Worm (Caenorhabditis elegans): Measurements from ENCODE around the gene spp-1.
A peak's percentile ranks its signal among the peaks of the same experiment; 100 is the strongest.

The spp-1 gene

DNA sequence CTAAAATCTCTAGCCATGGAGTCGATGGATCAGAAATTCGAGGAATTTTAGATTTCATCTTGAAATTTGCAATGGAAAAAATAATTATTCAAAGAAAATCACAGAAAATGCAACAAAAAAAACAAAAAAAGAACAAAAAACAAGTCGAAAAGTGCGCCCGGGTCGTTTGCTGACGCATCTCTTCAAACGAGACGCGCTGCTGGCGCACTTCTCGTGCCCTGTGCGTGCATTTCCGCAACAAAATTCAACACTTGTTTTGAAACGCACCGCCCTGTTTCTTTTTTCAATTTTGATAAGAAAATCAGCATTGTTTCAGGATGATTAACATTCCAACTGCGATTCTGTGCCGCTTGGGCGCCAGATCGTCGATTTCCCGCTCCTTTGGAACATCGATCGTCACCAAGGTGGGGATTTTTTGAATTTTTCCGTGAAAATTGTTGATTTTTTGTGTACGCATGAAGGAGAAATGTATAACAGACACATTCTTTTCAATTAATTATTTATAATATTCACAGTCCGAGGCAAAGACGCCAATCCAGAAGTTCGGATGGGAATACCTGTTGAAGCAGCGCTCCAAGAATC, 21.4 kb downstream of the spp-1 start, which contains the start of the genes jmjd-4 and mev-1 (continued):
- no peak for TF ChIP-seq dmd-4 (tag; optimal IDR thresholded peaks at IDR 0.05; ENCODE audit: borderline replicate concordance)
- no peak for TF ChIP-seq ceh-45 (GFP tag; IDR thresholded peaks at IDR 0.05)
- no peak for TF ChIP-seq pha-4 (tag; optimal IDR thresholded peaks at IDR 0.05)
- TF ChIP-seq sdc-2 (tag; optimal IDR thresholded peaks at IDR 0.05): no peak
- no peak for TF ChIP-seq fkh-10 (GFP tag; optimal IDR thresholded peaks at IDR 0.05)
- peak; percentile 43 for TF ChIP-seq ceh-14 (tag; optimal IDR thresholded peaks at IDR 0.05)
- TF ChIP-seq ceh-30 (tag; optimal IDR thresholded peaks at IDR 0.05): peak; percentile 36
- no peak for TF ChIP-seq ceh-2 (tag; optimal IDR thresholded peaks at IDR 0.05)
- no peak for TF ChIP-seq hlh-30 (tag; optimal IDR thresholded peaks at IDR 0.05; ENCODE audit: insufficient read depth)
- no peak for TF ChIP-seq hlh-6 (tag; optimal IDR thresholded peaks at IDR 0.05)
- TF ChIP-seq pag-3 (tag; optimal IDR thresholded peaks at IDR 0.05; ENCODE audit: borderline replicate concordance): no peak
- TF ChIP-seq nfya-1 (tag; optimal IDR thresholded peaks at IDR 0.05): peak; percentile 68
- TF ChIP-seq ahr-1 (tag; optimal IDR thresholded peaks at IDR 0.05): peak; percentile 24
- TF ChIP-seq unc-3 (GFP tag; conservative IDR thresholded peaks at IDR 0.05): peak; percentile 41; the same call in 1 of the 2 replicates
- no peak for TF ChIP-seq unc-3 (tag; optimal IDR thresholded peaks at IDR 0.05)
- TF ChIP-seq fkh-6 (tag; optimal IDR thresholded peaks at IDR 0.05): no peak
- no peak for TF ChIP-seq hlh-13 (GFP tag; optimal IDR thresholded peaks at IDR 0.05)
- TF ChIP-seq sox-4 (tag; optimal IDR thresholded peaks at IDR 0.05): no peak
- TF ChIP-seq unc-42 (tag; optimal IDR thresholded peaks at IDR 0.05): peak; percentile 31
- TF ChIP-seq unc-55 (GFP tag; optimal IDR thresholded peaks at IDR 0.05): no peak
- peak; percentile 70 for TF ChIP-seq ceh-18 (tag; optimal IDR thresholded peaks at IDR 0.05)
- no peak for TF ChIP-seq gmeb-2 (tag; optimal IDR thresholded peaks at IDR 0.05)
- no peak for TF ChIP-seq madf-2 (tag; optimal IDR thresholded peaks at IDR 0.05)
- TF ChIP-seq ceh-6 (GFP tag; optimal IDR thresholded peaks at IDR 0.05): no peak
- no peak for TF ChIP-seq ceh-24 (tag; optimal IDR thresholded peaks at IDR 0.05)
- TF ChIP-seq pqm-1 (tag; optimal IDR thresholded peaks at IDR 0.05): no peak
- peak; percentile 60 for TF ChIP-seq elt-2 (tag; optimal IDR thresholded peaks at IDR 0.05)
- TF ChIP-seq C38D4.7 (GFP tag; optimal IDR thresholded peaks at IDR 0.05): peak; percentile 13
- peak; percentile 56 for TF ChIP-seq ceh-31 (tag; optimal IDR thresholded peaks at IDR 0.05)
- no peak for TF ChIP-seq npax-4 (tag; optimal IDR thresholded peaks at IDR 0.05)
- TF ChIP-seq ceh-19 (GFP tag; optimal IDR thresholded peaks at IDR 0.05): no peak

DNA sequence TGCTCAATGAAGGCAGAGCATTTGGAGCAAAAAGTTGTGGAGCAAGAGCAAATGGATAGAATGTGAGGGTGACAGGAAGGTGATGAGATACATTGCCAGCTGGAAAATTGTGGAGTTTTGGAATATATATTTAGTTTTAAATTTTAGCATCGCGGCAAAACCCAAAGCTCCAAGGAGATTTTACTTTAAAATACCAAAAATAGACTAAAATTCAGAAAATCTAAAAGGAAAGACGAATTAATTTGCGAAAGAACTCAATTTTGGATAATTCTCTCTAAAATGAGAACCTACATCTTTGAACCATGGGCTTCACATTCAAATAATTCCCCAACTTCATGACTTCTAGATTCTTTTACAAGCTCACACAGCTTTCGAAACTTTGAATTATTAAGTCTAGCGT, 22.9 kb downstream of the spp-1 start, which contains the start of gene T07C4.12:
TSS of gene T07C4.12 (minus strand) at position 101 of the 400 bp plus-strand sequence.
- TF ChIP-seq ceh-45 (GFP tag; IDR thresholded peaks at IDR 0.05) (no peak), nfya-1 (tag; optimal IDR thresholded peaks at IDR 0.05) (no peak)

DNA sequence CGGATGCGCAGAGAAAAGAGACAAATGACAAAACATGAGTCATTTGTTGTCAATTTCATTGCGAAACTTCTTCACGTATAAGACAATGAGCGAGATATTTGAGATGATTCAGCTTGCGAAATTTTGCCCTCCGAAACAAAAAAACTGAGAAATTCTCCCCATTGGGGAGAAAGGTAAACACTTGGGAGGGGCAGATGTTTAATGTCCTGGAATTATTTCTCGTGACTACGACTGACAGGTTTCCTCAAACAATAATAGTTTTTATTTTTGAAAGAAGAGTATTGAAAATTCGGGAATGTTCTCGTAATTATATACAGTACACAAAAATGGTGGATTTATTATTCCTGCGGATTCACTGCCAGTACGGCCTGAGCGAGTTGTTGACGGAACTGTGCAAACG, 24.2 kb downstream of the spp-1 start:
- TF ChIP-seq rnt-1 (tag; optimal IDR thresholded peaks at IDR 0.05) (no peak), ceh-45 (GFP tag; IDR thresholded peaks at IDR 0.05) (no peak)

DNA sequence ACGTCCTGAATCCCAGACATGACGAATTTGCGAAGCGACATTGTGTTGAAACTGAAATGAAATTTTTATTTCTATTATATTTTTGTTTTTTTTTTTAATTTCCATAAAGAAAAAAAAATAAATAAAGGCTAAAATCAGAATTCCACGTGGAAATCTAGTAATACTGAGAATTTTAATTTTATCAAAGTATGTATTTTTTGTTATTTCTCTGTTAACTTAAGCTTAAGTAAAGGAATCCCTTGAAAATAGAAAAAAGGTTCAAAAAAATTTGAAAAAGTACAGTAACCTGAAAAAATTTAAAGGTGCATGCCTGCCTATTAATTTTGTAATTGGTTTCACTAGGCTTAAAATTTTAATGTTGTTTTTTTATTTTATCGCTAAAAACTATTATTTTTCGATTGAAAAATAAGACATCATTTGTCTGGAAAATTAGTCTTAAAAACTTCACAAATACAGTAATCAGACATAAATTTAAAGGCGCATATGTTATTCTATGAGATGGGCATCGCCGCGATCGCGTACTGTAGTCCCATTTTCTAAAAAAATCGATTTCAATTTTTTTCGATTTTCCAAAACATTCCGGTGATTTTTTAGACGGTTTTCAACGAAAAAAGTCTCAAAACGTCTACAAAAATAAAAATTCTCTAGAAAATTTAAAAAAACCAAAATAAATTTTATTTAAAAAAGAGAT, 25.0 kb downstream of the spp-1 start, which contains the start of gene nex-2:
TSS of gene nex-2 (minus strand) at position 51 of the 691 bp plus-strand sequence.
- TF ChIP-seq sdc-2 (tag; optimal IDR thresholded peaks at IDR 0.05) (no peak), ttx-3 (tag; optimal IDR thresholded peaks at IDR 0.05) (no peak), ceh-6 (GFP tag; optimal IDR thresholded peaks at IDR 0.05) (no peak), nhr-11 (tag; optimal IDR thresholded peaks at IDR 0.05) (no peak), ceh-31 (tag; optimal IDR thresholded peaks at IDR 0.05) (no peak), tbx-7 (tag; optimal IDR thresholded peaks at IDR 0.05) (no peak), sox-2 (GFP tag; IDR thresholded peaks at IDR 0.05) (no peak), dve-1 (tag; optimal IDR thresholded peaks at IDR 0.05) (no peak), ceh-19 (GFP tag; optimal IDR thresholded peaks at IDR 0.05) (no peak), pha-2 (tag; optimal IDR thresholded peaks at IDR 0.05) (no peak)
